Worm (Caenorhabditis elegans): Measurements from ENCODE around the gene srg-5.
A peak's percentile ranks its signal among the peaks of the same experiment; 100 is the strongest.

The srg-5 gene

ce11 chrIII:6290469-6291182 is 26.3 kb upstream of the srg-5 start:
- TF ChIP-seq nhr-76 (tag; optimal IDR thresholded peaks at IDR 0.05): no peak

ce11 chrIII:6289366-6289765 is 25.0 kb upstream of the srg-5 start:
- TF ChIP-seq mep-1 (tag; optimal IDR thresholded peaks at IDR 0.05): no peak

- no peak for TF ChIP-seq mep-1 (tag; optimal IDR thresholded peaks at IDR 0.05)
- TF ChIP-seq blmp-1 (tag; optimal IDR thresholded peaks at IDR 0.05): no peak
- no peak for TF ChIP-seq zip-8 (tag; optimal IDR thresholded peaks at IDR 0.05)
- no peak for TF ChIP-seq ceh-39 (tag; optimal IDR thresholded peaks at IDR 0.05)
- no peak for TF ChIP-seq nhr-237 (tag; optimal IDR thresholded peaks at IDR 0.05)
- no peak for TF ChIP-seq pha-4 (tag; optimal IDR thresholded peaks at IDR 0.05)
- no peak for TF ChIP-seq sem-2 (GFP tag; optimal IDR thresholded peaks at IDR 0.05)
- no peak for TF ChIP-seq lin-32 (GFP tag; optimal IDR thresholded peaks at IDR 0.05)
- TF ChIP-seq tbx-8 (GFP tag; optimal IDR thresholded peaks at IDR 0.05): no peak
- no peak for TF ChIP-seq elt-1 (tag; optimal IDR thresholded peaks at IDR 0.05; ENCODE audit: borderline replicate concordance, insufficient read depth)
- TF ChIP-seq ztf-11 (tag; optimal IDR thresholded peaks at IDR 0.05): no peak
- TF ChIP-seq ceh-83 (GFP tag; optimal IDR thresholded peaks at IDR 0.05): no peak
- TF ChIP-seq sptf-1 (tag; optimal IDR thresholded peaks at IDR 0.05): no peak
- TF ChIP-seq nhr-12 (tag; optimal IDR thresholded peaks at IDR 0.05): no peak
- TF ChIP-seq unc-39 (tag; optimal IDR thresholded peaks at IDR 0.05): no peak
- no peak for TF ChIP-seq nhr-2 (tag; optimal IDR thresholded peaks at IDR 0.05)
- TF ChIP-seq flh-1 (GFP tag; optimal IDR thresholded peaks at IDR 0.05): no peak
- TF ChIP-seq mab-5 (tag; optimal IDR thresholded peaks at IDR 0.05): no peak
- no peak for TF ChIP-seq unc-120 (tag; optimal IDR thresholded peaks at IDR 0.05; ENCODE audit: poor library complexity, severe bottlenecking)
These were observed 22.8 kb upstream of the srg-5 start, which contains the start of gene F47D12.6 for ce11 chrIII:6287195-6287594. Gene F47D12.6 (minus strand): TSS chrIII:6287295.

ce11 chrIII:6285890-6286289 is 21.5 kb upstream of the srg-5 start, which contains the start of gene gadr-3:
Gene gadr-3 (minus strand): TSS chrIII:6285990.
- TF ChIP-seq M03D4.4 (tag; optimal IDR thresholded peaks at IDR 0.05): no peak
- no peak for TF ChIP-seq ces-1 (GFP tag; optimal IDR thresholded peaks at IDR 0.05)
- no peak for TF ChIP-seq unc-39 (tag; optimal IDR thresholded peaks at IDR 0.05)
- no peak for TF ChIP-seq hlh-1 (tag; optimal IDR thresholded peaks at IDR 0.05)
- TF ChIP-seq nhr-76 (tag; optimal IDR thresholded peaks at IDR 0.05): no peak
- TF ChIP-seq elt-1 (tag; optimal IDR thresholded peaks at IDR 0.05; ENCODE audit: borderline replicate concordance, insufficient read depth): no peak
- TF ChIP-seq ceh-43 (GFP tag; optimal IDR thresholded peaks at IDR 0.05): no peak
- TF ChIP-seq sem-2 (GFP tag; optimal IDR thresholded peaks at IDR 0.05): no peak
- TF ChIP-seq nhr-12 (tag; optimal IDR thresholded peaks at IDR 0.05): no peak
- TF ChIP-seq drap-1 (GFP tag; optimal IDR thresholded peaks at IDR 0.05): no peak

- no peak for TF ChIP-seq flh-1 (GFP tag; optimal IDR thresholded peaks at IDR 0.05)
These were observed 18.7 kb upstream of the srg-5 start for ce11 chrIII:6283024-6283423.

ce11 chrIII:6280070-6280596 is 15.8 kb upstream of the srg-5 start, which contains the start of gene hmg-1.2:
Gene hmg-1.2 (plus strand): TSS chrIII:6280380.
- TF ChIP-seq ceh-83 (GFP tag; optimal IDR thresholded peaks at IDR 0.05) (no peak), unc-120 (tag; optimal IDR thresholded peaks at IDR 0.05; ENCODE audit: poor library complexity, severe bottlenecking) (peak; percentile 82), nhr-12 (tag; optimal IDR thresholded peaks at IDR 0.05) (no peak), flh-1 (GFP tag; optimal IDR thresholded peaks at IDR 0.05) (no peak), tbx-8 (GFP tag; optimal IDR thresholded peaks at IDR 0.05) (no peak), nhr-237 (tag; optimal IDR thresholded peaks at IDR 0.05) (peak; percentile 56), lin-13 (tag; optimal IDR thresholded peaks at IDR 0.05) (peak; percentile 67), drap-1 (GFP tag; optimal IDR thresholded peaks at IDR 0.05) (peak; percentile 59), blmp-1 (tag; optimal IDR thresholded peaks at IDR 0.05) (peak; percentile 13), snpc-4 (tag; optimal IDR thresholded peaks at IDR 0.05) (no peak), sem-2 (GFP tag; optimal IDR thresholded peaks at IDR 0.05) (no peak), ham-2 (GFP tag; optimal IDR thresholded peaks at IDR 0.05) (peak; percentile 11), hlh-1 (tag; optimal IDR thresholded peaks at IDR 0.05) (no peak), bed-3 (GFP tag; optimal IDR thresholded peaks at IDR 0.05) (no peak), unc-39 (tag; optimal IDR thresholded peaks at IDR 0.05) (peak; percentile 32), elt-3 (tag; optimal IDR thresholded peaks at IDR 0.05) (no peak), mls-2 (tag; optimal IDR thresholded peaks at IDR 0.05) (peak; percentile 65), unc-62 (GFP tag; optimal IDR thresholded peaks at IDR 0.05) (peak; percentile 92), M03D4.4 (tag; optimal IDR thresholded peaks at IDR 0.05) (no peak), zip-8 (tag; optimal IDR thresholded peaks at IDR 0.05) (no peak), cnd-1 (tag; optimal IDR thresholded peaks at IDR 0.05) (peak; percentile 73), mep-1 (tag; optimal IDR thresholded peaks at IDR 0.05) (no peak), ces-1 (GFP tag; optimal IDR thresholded peaks at IDR 0.05) (peak; percentile 74), ceh-43 (GFP tag; optimal IDR thresholded peaks at IDR 0.05) (no peak), nhr-28 (tag; optimal IDR thresholded peaks at IDR 0.05) (no peak), pha-4 (tag; optimal IDR thresholded peaks at IDR 0.05) (peak; percentile 0), nhr-76 (tag; optimal IDR thresholded peaks at IDR 0.05) (no peak), ceh-39 (tag; optimal IDR thresholded peaks at IDR 0.05) (peak; percentile 4), nhr-2 (tag; optimal IDR thresholded peaks at IDR 0.05) (no peak), mab-5 (tag; optimal IDR thresholded peaks at IDR 0.05) (no peak), lsy-2 (tag; optimal IDR thresholded peaks at IDR 0.05) (peak; percentile 68), ztf-11 (tag; optimal IDR thresholded peaks at IDR 0.05) (no peak), elt-1 (tag; optimal IDR thresholded peaks at IDR 0.05; ENCODE audit: borderline replicate concordance, insufficient read depth) (no peak)

Data from whole organism, mixed stage, embryonic.